Worm (Caenorhabditis elegans) whole organism, L3 larva: Measurements from ENCODE around the gene F43E2.11.
A peak's percentile ranks its signal among the peaks of the same experiment; 100 is the strongest.

ENCODE experiments used
- ama-1 ChIP-seq: fragments of 150-350 bp; optimal IDR thresholded peaks from 2 replicates; lab custom pipeline; 2018
- ceh-82 ChIP-seq: fragments of 150-350 bp; optimal IDR thresholded peaks from 2 replicates; lab custom pipeline; 2014; ENCODE audit warnings: missing biosample characterization, missing genetic modification characterization
- ceh-9 ChIP-seq: sonication (generic microtip); optimal IDR thresholded peaks from 2 replicates; lab custom pipeline; 2018; ENCODE audit warnings: missing biosample characterization, missing genetic modification characterization
- elt-2 ChIP-seq: sonication (generic microtip); optimal IDR thresholded peaks from 2 replicates; lab custom pipeline; 2016; ENCODE audit warnings: missing genetic modification reagents, mild to moderate bottlenecking, missing genetic modification characterization, missing compliant biosample characterization
- mdl-1 ChIP-seq: fragments of 150-350 bp; optimal IDR thresholded peaks from 2 replicates; lab custom pipeline; 2014; ENCODE audit warnings: missing biosample characterization, missing genetic modification characterization
- nhr-11 ChIP-seq: fragments of 150-350 bp; optimal IDR thresholded peaks from 2 replicates; lab custom pipeline; 2014; ENCODE audit warnings: missing biosample characterization, missing genetic modification characterization
- nhr-28 ChIP-seq: fragments of 150-350 bp; optimal IDR thresholded peaks from 2 replicates; lab custom pipeline; 2014; ENCODE audit warnings: missing biosample characterization, missing genetic modification characterization
- pha-4 ChIP-seq: fragments of 150-350 bp; optimal IDR thresholded peaks from 2 replicates; lab custom pipeline; 2014; ENCODE audit warnings: missing biosample characterization, missing genetic modification reagents, missing genetic modification characterization
- tbx-2 ChIP-seq: sonication (generic microtip); optimal IDR thresholded peaks from 2 replicates; lab custom pipeline; 2016; ENCODE audit warnings: mild to moderate bottlenecking, missing genetic modification characterization, missing compliant biosample characterization
- ztf-11 ChIP-seq: fragments of 150-350 bp; optimal IDR thresholded peaks from 2 replicates; lab custom pipeline; 2014; ENCODE audit warnings: missing biosample characterization, missing genetic modification characterization

DNA sequence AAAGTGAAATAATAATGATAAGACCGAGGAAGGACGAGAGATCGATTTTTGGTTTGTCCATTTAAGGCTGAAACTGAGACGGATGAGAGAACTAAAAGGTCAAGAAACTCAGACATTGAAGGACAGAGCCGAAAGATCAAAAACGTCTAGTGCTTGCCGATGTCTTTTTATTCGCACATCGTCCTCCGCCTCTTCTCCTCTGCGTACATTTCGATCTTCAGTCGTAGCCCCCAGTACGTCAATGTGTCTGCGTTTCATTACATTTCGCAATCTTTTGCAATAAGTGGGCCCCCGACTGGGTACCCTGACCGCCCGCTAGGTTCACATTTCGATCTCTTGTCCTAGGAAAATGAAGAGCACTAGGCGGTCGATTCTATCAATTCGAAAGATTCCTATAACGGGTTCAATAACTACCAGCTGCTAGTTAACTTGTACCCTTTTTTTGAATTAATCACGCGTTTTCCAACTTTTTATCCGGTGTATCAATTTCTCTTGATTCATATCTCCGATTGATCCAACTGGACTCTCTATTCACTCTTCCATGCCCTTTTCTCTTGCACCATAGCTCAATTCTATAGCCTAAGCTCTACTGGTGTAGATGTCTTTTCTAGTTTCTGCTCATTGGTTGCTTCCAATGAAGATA lies 22.1 kb upstream of the F43E2.11 start:
- TF ChIP-seq ztf-11 (tag; lab: Kevin White, UChicago) (no peak), pha-4 (tag; lab: Kevin White, UChicago) (peak; percentile 49), tbx-2 (no peak), ama-1 (lab: Kevin White, UChicago) (no peak), mdl-1 (tag; lab: Kevin White, UChicago) (no peak), elt-2 (tag; lab: Kevin White, UChicago) (peak; percentile 68), ceh-82 (tag; lab: Kevin White, UChicago) (no peak), ceh-9 (tag; lab: Kevin White, UChicago) (no peak), nhr-11 (tag; lab: Kevin White, UChicago) (no peak), nhr-28 (tag; lab: Kevin White, UChicago) (no peak)
